Worm (Caenorhabditis elegans) whole organism, young adult: Measurements from ENCODE around the gene wdr-54.

Source experiments
- B0261.1 ChIP-seq: sonication (generic microtip); optimal IDR thresholded peaks from 2 replicates; lab custom pipeline; 2016; ENCODE audit warnings: mild to moderate bottlenecking, missing genetic modification characterization, moderate library complexity, missing compliant biosample characterization
- C06A6.2 ChIP-seq: fragments of 200-800 bp; sonication (Bioruptor generic); conservative IDR thresholded peaks from 2 replicates; pipeline ENCODE4 v1.3.6; 2022; ENCODE audit warnings: missing genetic modification characterization, missing compliant biosample characterization
- C17E4.6 ChIP-seq: fragments of 200-800 bp; sonication (Bioruptor generic); IDR thresholded peaks from 2 replicates; pipeline ENCODE4 v1.3.6; 2022; ENCODE audit warnings: missing genetic modification reagents, missing genetic modification characterization, missing compliant biosample characterization
- F10E7.11 ChIP-seq: sonication (generic microtip); optimal IDR thresholded peaks from 2 replicates; lab custom pipeline; 2017; ENCODE audit warnings: mild to moderate bottlenecking, missing genetic modification characterization, moderate library complexity, missing compliant biosample characterization
- F23B12.7 ChIP-seq: sonication (generic microtip); optimal IDR thresholded peaks from 2 replicates; lab custom pipeline; 2017; ENCODE audit warnings: missing genetic modification characterization, mild to moderate bottlenecking, missing compliant biosample characterization, antibody characterized with exemption, moderate library complexity; ENCODE audit not compliant: insufficient read depth
- K11D2.4 ChIP-seq: fragments of 200-800 bp; sonication (Bioruptor generic); IDR thresholded peaks from 2 replicates; pipeline ENCODE4 v1.3.6; 2022; ENCODE audit warnings: missing genetic modification reagents, missing genetic modification characterization, missing compliant biosample characterization
- K12H6.12 ChIP-seq: fragments of 200-800 bp; sonication (Bioruptor generic); optimal IDR thresholded peaks from 2 replicates; lab custom pipeline; 2018; ENCODE audit warnings: mild to moderate bottlenecking, missing genetic modification characterization, missing compliant biosample characterization
- ZK185.1 ChIP-seq: sonication (generic microtip); optimal IDR thresholded peaks from 2 replicates; lab custom pipeline; 2016; ENCODE audit warnings: mild to moderate bottlenecking, missing genetic modification characterization, missing compliant biosample characterization; ENCODE audit not compliant: poor library complexity, severe bottlenecking
- akir-1 ChIP-seq: fragments of 200-800 bp; sonication (Bioruptor generic); optimal IDR thresholded peaks from 2 replicates; lab custom pipeline; 2018; ENCODE audit warnings: mild to moderate bottlenecking, missing genetic modification characterization, moderate library complexity, missing compliant biosample characterization
- athp-1 ChIP-seq: sonication (generic microtip); optimal IDR thresholded peaks from 2 replicates; lab custom pipeline; 2017; ENCODE audit warnings: mild to moderate bottlenecking, missing genetic modification characterization, missing compliant biosample characterization
- attf-3 ChIP-seq: fragments of 200-800 bp; sonication (Bioruptor generic); conservative IDR thresholded peaks from 2 replicates; pipeline ENCODE4 v1.3.6; 2022; ENCODE audit warnings: missing genetic modification reagents, missing genetic modification characterization, missing compliant biosample characterization
- attf-5 ChIP-seq: fragments of 200-800 bp; sonication (Bioruptor generic); optimal IDR thresholded peaks from 2 replicates; lab custom pipeline; 2018; ENCODE audit warnings: mild to moderate bottlenecking, missing genetic modification characterization, missing compliant biosample characterization
- cebp-1 ChIP-seq, 2 experiments: fragments of 200-800 bp in 1 of 2; sonication (Bioruptor generic) in 1 of 2; sonication (generic microtip) in 1 of 2; IDR thresholded peaks in 1 of 2; optimal IDR thresholded peaks in 1 of 2; 2 replicates each; pipeline versions ENCODE4 v1.3.6 to Lab custom; 2017 to 2022; ENCODE audit warnings: missing compliant biosample characterization in 2 of 2, missing genetic modification characterization in 2 of 2, mild to moderate bottlenecking in 1 of 2, missing genetic modification reagents in 1 of 2, moderate library complexity in 1 of 2
- ceh-27 ChIP-seq: fragments of 200-800 bp; sonication (Bioruptor generic); optimal IDR thresholded peaks from 2 replicates; lab custom pipeline; 2018; ENCODE audit warnings: mild to moderate bottlenecking, missing genetic modification characterization, moderate library complexity, missing compliant biosample characterization
- dox-1 ChIP-seq: fragments of 200-800 bp; sonication (Bioruptor generic); IDR thresholded peaks from 2 replicates; pipeline ENCODE4 v1.3.6; 2022; ENCODE audit warnings: missing genetic modification reagents, missing genetic modification characterization, missing compliant biosample characterization
- dpff-1 ChIP-seq: sonication (generic microtip); optimal IDR thresholded peaks from 2 replicates; lab custom pipeline; 2017; ENCODE audit warnings: mild to moderate bottlenecking, missing genetic modification characterization, missing compliant biosample characterization
- ekl-4 ChIP-seq: fragments of 200-800 bp; sonication (Bioruptor generic); IDR thresholded peaks from 2 replicates; pipeline ENCODE4 v1.3.6; 2022; ENCODE audit warnings: missing genetic modification reagents, missing genetic modification characterization, missing compliant biosample characterization
- hlh-26 ChIP-seq: fragments of 200-800 bp; sonication (Bioruptor generic); conservative IDR thresholded peaks from 2 replicates; pipeline ENCODE4 v1.3.6; 2022; ENCODE audit warnings: missing genetic modification reagents, missing genetic modification characterization, missing compliant biosample characterization
- hmg-1.2 ChIP-seq: fragments of 200-800 bp; sonication (Bioruptor generic); IDR thresholded peaks from 2 replicates; pipeline ENCODE4 v1.3.6; 2022; ENCODE audit warnings: missing genetic modification reagents, missing genetic modification characterization, missing compliant biosample characterization
- hsf-1 ChIP-seq: fragments of 200-800 bp; sonication (Bioruptor generic); IDR thresholded peaks from 2 replicates; pipeline ENCODE4 v1.3.6; 2022; ENCODE audit warnings: missing genetic modification reagents, missing genetic modification characterization, missing compliant biosample characterization
- mcd-1 ChIP-seq: fragments of 200-800 bp; sonication (Bioruptor generic); IDR thresholded peaks from 2 replicates; pipeline ENCODE4 v1.3.6; 2022; ENCODE audit warnings: missing genetic modification reagents, missing genetic modification characterization, missing compliant biosample characterization
- nhr-120 ChIP-seq: fragments of 200-800 bp; sonication (Bioruptor generic); IDR thresholded peaks from 2 replicates; pipeline ENCODE4 v1.3.6; 2022; ENCODE audit warnings: missing genetic modification characterization, missing compliant biosample characterization
- nhr-80 ChIP-seq: sonication (generic microtip); optimal IDR thresholded peaks from 2 replicates; lab custom pipeline; 2016; ENCODE audit warnings: missing genetic modification characterization, missing compliant biosample characterization
- pbrm-1 ChIP-seq: fragments of 200-800 bp; sonication (Bioruptor generic); IDR thresholded peaks from 2 replicates; pipeline ENCODE4 v1.3.6; 2022; ENCODE audit warnings: missing genetic modification reagents, missing genetic modification characterization, missing compliant biosample characterization
- repo-1 ChIP-seq: sonication (generic microtip); optimal IDR thresholded peaks from 2 replicates; lab custom pipeline; 2017; ENCODE audit warnings: mild to moderate bottlenecking, missing genetic modification characterization, missing compliant biosample characterization
- snpc-1.3 ChIP-seq: sonication (generic microtip); optimal IDR thresholded peaks from 2 replicates; lab custom pipeline; 2017; ENCODE audit warnings: missing genetic modification characterization, mild to moderate bottlenecking, missing compliant biosample characterization, antibody characterized with exemption, moderate library complexity, missing genotype, missing genetic modification reagents; ENCODE audit not compliant: insufficient read depth
- zfh-2 ChIP-seq: fragments of 200-800 bp; sonication (Bioruptor generic); conservative IDR thresholded peaks from 2 replicates; pipeline ENCODE4 v1.3.6; 2022; ENCODE audit warnings: missing genetic modification reagents, missing genetic modification characterization, missing compliant biosample characterization
- ztf-6 ChIP-seq: fragments of 200-800 bp; sonication (Bioruptor generic); IDR thresholded peaks from 2 replicates; pipeline ENCODE4 v1.3.6; 2022; ENCODE audit warnings: missing genetic modification reagents, missing genetic modification characterization, missing compliant biosample characterization

Gene wdr-54

DNA sequence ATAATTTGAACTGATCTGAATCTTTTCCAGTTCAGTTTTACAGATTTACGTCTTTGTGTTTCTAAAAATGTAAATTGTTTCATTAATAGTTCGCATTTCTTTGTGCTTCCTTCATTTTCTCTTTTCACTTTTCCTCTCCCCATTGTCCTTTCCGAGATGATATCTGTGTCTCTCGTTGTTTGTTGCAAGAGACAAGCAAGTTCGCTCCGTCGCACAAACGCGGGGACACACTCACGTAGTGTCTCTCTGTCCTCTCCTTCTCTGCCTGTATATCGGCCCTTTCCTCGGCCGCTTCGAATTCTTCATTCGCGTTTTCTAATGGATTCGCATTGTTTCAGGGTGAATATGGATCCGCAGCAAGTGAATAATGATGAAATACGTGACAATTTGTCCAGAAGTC, 48.2 kb downstream of the wdr-54 start, which contains the start of gene ZC13.1:
Gene ZC13.1 (plus strand): TSS at position 305 of the 400 bp plus-strand sequence.
- TF ChIP-seq pbrm-1 (GFP tag; lab: Robert Waterston, UW) (0 out of 2 replicates have a peak, but pooled peaks have one; percentile 11), zfh-2 (GFP tag; lab: Robert Waterston, UW) (no peak), K12H6.12 (tag; lab: Kevin White, UChicago) (peak; percentile 0), hsf-1 (GFP tag; lab: Robert Waterston, UW) (no peak), hmg-1.2 (GFP tag; lab: Robert Waterston, UW) (peak; percentile 50; the same call in 1 of the 2 replicates), B0261.1 (tag; lab: Kevin White, UChicago) (no peak), ztf-6 (GFP tag; lab: Robert Waterston, UW) (no peak), attf-3 (GFP tag; lab: Robert Waterston, UW) (no peak), C06A6.2 (GFP tag; lab: Robert Waterston, UW) (no peak), ekl-4 (GFP tag; lab: Robert Waterston, UW) (0 out of 2 replicates have a peak, but pooled peaks have one; percentile 8), ceh-27 (GFP tag; lab: Kevin White, UChicago) (peak; percentile 46), cebp-1 (GFP tag; IDR thresholded peaks at IDR 0.05; lab: Robert Waterston, UW) (peak; percentile 38; the same call in 1 of the 2 replicates), cebp-1 (tag; optimal IDR thresholded peaks at IDR 0.05; lab: Kevin White, UChicago) (no peak), nhr-120 (no peak), nhr-80 (tag; lab: Kevin White, UChicago) (peak; percentile 66), mcd-1 (GFP tag; lab: Robert Waterston, UW) (peak; percentile 84), akir-1 (GFP tag; lab: Kevin White, UChicago) (no peak), snpc-1.3 (tag; lab: Kevin White, UChicago) (no peak), dox-1 (GFP tag; lab: Robert Waterston, UW) (peak; percentile 74), C17E4.6 (GFP tag; lab: Robert Waterston, UW) (no peak), attf-5 (peak; percentile 51), F10E7.11 (tag; lab: Kevin White, UChicago) (no peak), athp-1 (tag; lab: Kevin White, UChicago) (no peak), K11D2.4 (GFP tag; lab: Robert Waterston, UW) (no peak), ZK185.1 (peak; percentile 12), repo-1 (tag; lab: Kevin White, UChicago) (no peak), F23B12.7 (tag; lab: Kevin White, UChicago) (peak; percentile 65)

DNA sequence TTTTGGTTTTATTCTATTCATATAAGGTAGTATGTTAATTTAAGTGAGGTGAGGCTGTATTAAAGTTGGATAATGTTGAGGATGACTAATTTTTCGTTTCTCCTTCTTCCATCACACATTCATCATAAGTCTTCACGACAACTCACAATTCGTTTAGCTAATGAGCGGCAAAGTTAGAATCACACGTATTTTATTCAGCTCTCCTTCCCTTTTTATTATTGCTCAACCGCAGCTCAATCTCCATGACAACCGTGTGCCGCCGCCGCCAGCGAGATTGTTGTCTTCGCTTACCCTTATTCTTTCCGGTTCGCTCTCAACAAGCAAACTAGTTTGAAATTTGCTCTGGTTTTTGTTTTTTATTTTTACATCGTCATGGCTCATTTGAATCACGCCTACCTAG, 51.7 kb downstream of the wdr-54 start, which contains the start of gene ZC13.2:
Gene ZC13.2 (plus strand): TSS at position 301 of the 400 bp plus-strand sequence.
- no peak for TF ChIP-seq dpff-1
- TF ChIP-seq hlh-26 (GFP tag; lab: Robert Waterston, UW): no peak
